Fruit fly (Drosophila melanogaster): ENCODE measurements around the gene GATAe.

GATAe gene

dm6 chr3R:16029584-16029983, 20.7 kb downstream of the GATAe start:
- TF ChIP-seq CG31224 (GFP tag; IDR thresholded peaks at IDR 0.05) (no peak), scrt (GFP tag; optimal IDR thresholded peaks at IDR 0.05) (no peak), dati (GFP tag; IDR thresholded peaks at IDR 0.05) (no peak), az2 (GFP tag; optimal IDR thresholded peaks at IDR 0.05) (no peak), Bteb2 (GFP tag; optimal IDR thresholded peaks at IDR 0.05) (no peak), CG13296 (GFP tag; optimal IDR thresholded peaks at IDR 0.05) (no peak), mirr (GFP tag; optimal IDR thresholded peaks at IDR 0.05) (no peak), peb (GFP tag; IDR thresholded peaks at IDR 0.05) (no peak), Elba2 (GFP tag; optimal IDR thresholded peaks at IDR 0.05) (peak; percentile 88), CG14965 (GFP tag; optimal IDR thresholded peaks at IDR 0.05; ENCODE audit: borderline replicate concordance) (no peak), pfk (GFP tag; optimal IDR thresholded peaks at IDR 0.05) (no peak), CG10543 (GFP tag; optimal IDR thresholded peaks at IDR 0.05) (no peak), Six4 (GFP tag; optimal IDR thresholded peaks at IDR 0.05) (no peak), pita (GFP tag; optimal IDR thresholded peaks at IDR 0.05) (no peak), CG8478 (optimal IDR thresholded peaks at IDR 0.05) (no peak), CG31365 (tag; optimal IDR thresholded peaks at IDR 0.05) (no peak), CG10431 (GFP tag; optimal IDR thresholded peaks at IDR 0.05) (no peak), tgo (GFP tag; IDR thresholded peaks at IDR 0.05) (no peak), CG10209 (GFP tag; optimal IDR thresholded peaks at IDR 0.05) (no peak), CG7786 (GFP tag; optimal IDR thresholded peaks at IDR 0.05) (no peak), crp (GFP tag; optimal IDR thresholded peaks at IDR 0.05) (no peak), CG15479 (GFP tag; optimal IDR thresholded peaks at IDR 0.05) (peak; percentile 89), zen (tag; optimal IDR thresholded peaks at IDR 0.05) (peak; percentile 87), gro (GFP tag; optimal IDR thresholded peaks at IDR 0.05) (no peak), Vsx1 (GFP tag; optimal IDR thresholded peaks at IDR 0.05) (no peak), HLHmδ (GFP tag; optimal IDR thresholded peaks at IDR 0.05) (no peak), trh (GFP tag; optimal IDR thresholded peaks at IDR 0.05) (no peak), hbn (GFP tag; IDR thresholded peaks at IDR 0.05; ENCODE audit: partially characterized antibody) (no peak), Dek (tag; optimal IDR thresholded peaks at IDR 0.05) (no peak), sens (GFP tag) (peak; percentile 33), danr (GFP tag; IDR thresholded peaks at IDR 0.05) (no peak), CG8944 (GFP tag; optimal IDR thresholded peaks at IDR 0.05) (no peak), CG12659 (GFP tag; optimal IDR thresholded peaks at IDR 0.05) (no peak), Dll (GFP tag; IDR thresholded peaks at IDR 0.05; ENCODE audit: partially characterized antibody) (no peak), CG6854 (GFP tag; optimal IDR thresholded peaks at IDR 0.05) (no peak), Bgb (GFP tag; IDR thresholded peaks at IDR 0.05; ENCODE audit: partially characterized antibody) (no peak), insv (GFP tag; optimal IDR thresholded peaks at IDR 0.05) (peak in 1 of 2 experiments; percentile 18), CG6272 (GFP tag; IDR thresholded peaks at IDR 0.05) (no peak), CG10366 (GFP tag; IDR thresholded peaks at IDR 0.05) (no peak)

- peak; percentile 52 for TF ChIP-seq Awh (GFP tag; IDR thresholded peaks at IDR 0.05)
- TF ChIP-seq sens (GFP tag), result peak; percentile 51
- peak; percentile 7 for TF ChIP-seq Med (GFP tag)
- TF ChIP-seq CG2889 (GFP tag; IDR thresholded peaks at IDR 0.05), result no peak
- peak; percentile 68 for TF ChIP-seq CG7745 (tag; optimal IDR thresholded peaks at IDR 0.05)
Measured at dm6 chr3R:16030445-16030844, 21.5 kb downstream of the GATAe start.

All from whole organism, embryonic.